Worm (Caenorhabditis elegans) whole organism, L4 larva: ENCODE measurements around the gene eak-3.

Experiments
- D1046.2 ChIP-seq: fragments of 200-800 bp; sonication (Bioruptor generic); IDR thresholded peaks from 2 replicates; pipeline ENCODE4 v1.3.6; 2022; ENCODE audit warnings: missing genetic modification characterization, missing compliant biosample characterization
- F10B5.3 ChIP-seq: sonication (generic microtip); optimal IDR thresholded peaks from 2 replicates; lab custom pipeline; 2016; ENCODE audit warnings: mild to moderate bottlenecking, missing genetic modification characterization, missing compliant biosample characterization
- F26F4.8 ChIP-seq: fragments of 200-800 bp; sonication (Bioruptor generic); conservative IDR thresholded peaks from 2 replicates; pipeline ENCODE4 v1.3.6; 2022; ENCODE audit warnings: missing genetic modification characterization, missing compliant biosample characterization
- F44E2.7 ChIP-seq: fragments of 200-800 bp; sonication (Bioruptor generic); IDR thresholded peaks from 2 replicates; pipeline ENCODE4 v2.1.2; 2022; ENCODE audit warnings: missing genetic modification characterization, missing compliant biosample characterization
- R02D3.7 ChIP-seq: fragments of 150-350 bp; sonication (generic microtip); optimal IDR thresholded peaks from 3 replicates; lab custom pipeline; 2014; ENCODE audit warnings: missing biosample characterization, missing genetic modification characterization
- T20F7.1 ChIP-seq: fragments of 200-800 bp; sonication (Bioruptor generic); optimal IDR thresholded peaks from 2 replicates; lab custom pipeline; 2018; ENCODE audit warnings: mild to moderate bottlenecking, missing genetic modification characterization, missing compliant biosample characterization
- T26A8.4 ChIP-seq: fragments of 200-800 bp; sonication (Bioruptor generic); IDR thresholded peaks from 2 replicates; pipeline ENCODE4 v1.3.6; 2022; ENCODE audit warnings: missing genetic modification characterization, missing compliant biosample characterization
- Y48G9A.11 ChIP-seq: fragments of 200-800 bp; sonication (Bioruptor generic); IDR thresholded peaks from 2 replicates; pipeline ENCODE4 v1.3.6; 2022; ENCODE audit warnings: missing genetic modification reagents, missing genetic modification characterization, missing compliant biosample characterization
- Y5F2A.4 ChIP-seq: fragments of 200-800 bp; sonication (Bioruptor generic); optimal IDR thresholded peaks from 2 replicates; lab custom pipeline; 2018; ENCODE audit warnings: mild to moderate bottlenecking, missing genetic modification characterization, missing compliant biosample characterization
- Y75B8A.6 ChIP-seq: fragments of 200-800 bp; sonication (Bioruptor generic); IDR thresholded peaks from 2 replicates; pipeline ENCODE4 v1.3.6; 2022; ENCODE audit warnings: missing genetic modification reagents, missing genetic modification characterization, missing compliant biosample characterization
- ZK337.2 ChIP-seq: fragments of 200-800 bp; sonication (Bioruptor generic); IDR thresholded peaks from 2 replicates; pipeline ENCODE4 v1.3.6; 2022; ENCODE audit warnings: missing genetic modification reagents, missing genetic modification characterization, missing compliant biosample characterization
- aha-1 ChIP-seq: fragments of 150-350 bp; peaks from one replicate; lab custom pipeline; 2014; ENCODE audit warnings: missing biosample characterization, missing genetic modification characterization
- arid-1 ChIP-seq: fragments of 200-800 bp; sonication (Bioruptor generic); conservative IDR thresholded peaks from 2 replicates; pipeline ENCODE4 v1.3.6; 2022; ENCODE audit warnings: missing genetic modification reagents, missing genetic modification characterization, missing compliant biosample characterization
- attf-4 ChIP-seq: sonication (generic microtip); optimal IDR thresholded peaks from 3 replicates; lab custom pipeline; 2017; ENCODE audit warnings: missing biosample characterization, missing genetic modification characterization
- ceh-28 ChIP-seq: fragments of 150-350 bp; optimal IDR thresholded peaks from 2 replicates; lab custom pipeline; 2014; ENCODE audit warnings: missing biosample characterization, missing genetic modification reagents, missing genetic modification characterization
- ceh-62 ChIP-seq: sonication (generic microtip); optimal IDR thresholded peaks from 2 replicates; lab custom pipeline; 2017; ENCODE audit warnings: missing biosample characterization, missing genetic modification characterization
- ceh-82 ChIP-seq: sonication (generic microtip); optimal IDR thresholded peaks from 2 replicates; lab custom pipeline; 2017; ENCODE audit warnings: missing biosample characterization, missing genetic modification characterization
- daf-12 ChIP-seq: fragments of 150-350 bp; optimal IDR thresholded peaks from 2 replicates; lab custom pipeline; 2014; ENCODE audit warnings: missing biosample characterization, missing genetic modification reagents, missing genetic modification characterization
- daf-8 ChIP-seq: fragments of 200-800 bp; sonication (Bioruptor generic); IDR thresholded peaks from 2 replicates; pipeline ENCODE4 v1.3.6; 2022; ENCODE audit warnings: missing genetic modification characterization, missing compliant biosample characterization
- dmd-6 ChIP-seq: fragments of 200-800 bp; sonication (Bioruptor generic); IDR thresholded peaks from 2 replicates; pipeline ENCODE4 v1.3.6; 2022; ENCODE audit warnings: missing genetic modification reagents, missing genetic modification characterization, missing compliant biosample characterization
- dpl-1 ChIP-seq: fragments of 150-350 bp; optimal IDR thresholded peaks from 2 replicates; lab custom pipeline; 2014; ENCODE audit warnings: missing biosample characterization, missing genetic modification reagents, missing genetic modification characterization
- dve-1 ChIP-seq: sonication (generic microtip); optimal IDR thresholded peaks from 2 replicates; lab custom pipeline; 2017; ENCODE audit warnings: antibody characterized with exemption, mild to moderate bottlenecking, missing genetic modification characterization, missing compliant biosample characterization; ENCODE audit not compliant: insufficient read depth
- egl-43 ChIP-seq: fragments of 200-800 bp; sonication (Bioruptor generic); IDR thresholded peaks from 2 replicates; pipeline ENCODE4 v1.3.6; 2022; ENCODE audit warnings: missing genetic modification reagents, missing genetic modification characterization, missing compliant biosample characterization
- hif-1 ChIP-seq, 2 experiments: sonication (generic microtip); optimal IDR thresholded peaks; 2 replicates each; lab custom pipeline; 2016 to 2017; ENCODE audit warnings: missing compliant biosample characterization in 2 of 2, missing genetic modification characterization in 2 of 2, missing genetic modification reagents in 2 of 2, missing genotype in 2 of 2, mild to moderate bottlenecking in 1 of 2
- hlh-11 ChIP-seq: fragments of 200-800 bp; sonication (Bioruptor generic); optimal IDR thresholded peaks from 2 replicates; lab custom pipeline; 2018; ENCODE audit warnings: mild to moderate bottlenecking, missing genetic modification characterization, missing compliant biosample characterization
- hlh-30 ChIP-seq: sonication (generic microtip); optimal IDR thresholded peaks from 2 replicates; lab custom pipeline; 2017; ENCODE audit warnings: antibody characterized with exemption, mild to moderate bottlenecking, missing genetic modification characterization, missing compliant biosample characterization; ENCODE audit not compliant: insufficient read depth
- hmg-1.1 ChIP-seq: fragments of 200-800 bp; sonication (Bioruptor generic); IDR thresholded peaks from 2 replicates; pipeline ENCODE4 v1.3.6; 2022; ENCODE audit warnings: missing genetic modification reagents, missing genetic modification characterization, missing compliant biosample characterization
- lin-15B ChIP-seq: fragments of 150-350 bp; sonication (generic microtip); optimal IDR thresholded peaks from 3 replicates; lab custom pipeline; 2014; ENCODE audit warnings: missing biosample characterization, missing genetic modification characterization
- lin-29 ChIP-seq: fragments of 200-800 bp; sonication (Bioruptor generic); IDR thresholded peaks from 2 replicates; pipeline ENCODE4 v1.3.6; 2022; ENCODE audit warnings: missing genetic modification reagents, missing genetic modification characterization, missing compliant biosample characterization
- lir-3 ChIP-seq: sonication (generic microtip); optimal IDR thresholded peaks from 2 replicates; lab custom pipeline; 2016; ENCODE audit warnings: mild to moderate bottlenecking, missing genetic modification characterization, missing compliant biosample characterization
- lsy-2 ChIP-seq, 2 experiments: fragments of 150-350 bp in 1 of 2; sonication (generic microtip) in 1 of 2; optimal IDR thresholded peaks; 2 replicates each; lab custom pipeline; 2014 to 2017; ENCODE audit warnings: missing biosample characterization in 2 of 2, missing genetic modification characterization in 2 of 2
- nhr-11 ChIP-seq: fragments of 150-350 bp; optimal IDR thresholded peaks from 2 replicates; lab custom pipeline; 2014; ENCODE audit warnings: missing biosample characterization, missing genetic modification characterization
- nhr-111 ChIP-seq: fragments of 200-800 bp; sonication (Bioruptor generic); optimal IDR thresholded peaks from 2 replicates; lab custom pipeline; 2018; ENCODE audit warnings: mild to moderate bottlenecking, missing genetic modification characterization, missing compliant biosample characterization
- nhr-237 ChIP-seq: sonication (generic microtip); optimal IDR thresholded peaks from 2 replicates; lab custom pipeline; 2017; ENCODE audit warnings: missing biosample characterization, missing genetic modification characterization
- nhr-28 ChIP-seq: fragments of 150-350 bp; optimal IDR thresholded peaks from 2 replicates; lab custom pipeline; 2014; ENCODE audit warnings: missing biosample characterization, missing genetic modification characterization
- nhr-48 ChIP-seq: sonication (generic microtip); optimal IDR thresholded peaks from 2 replicates; lab custom pipeline; 2016; ENCODE audit warnings: mild to moderate bottlenecking, missing genetic modification characterization, missing compliant biosample characterization
- nhr-6 ChIP-seq: fragments of 150-350 bp; optimal IDR thresholded peaks from 2 replicates; lab custom pipeline; 2014; ENCODE audit warnings: missing biosample characterization, missing genetic modification characterization
- pha-4 ChIP-seq, 2 experiments: fragments of 150-350 bp in 1 of 2; fragments of 200-800 bp in 1 of 2; sonication (Bioruptor generic) in 1 of 2; IDR thresholded peaks in 1 of 2; optimal IDR thresholded peaks in 1 of 2; 2 replicates each; pipeline versions ENCODE4 v1.3.6 to Lab custom; 2014 to 2022; ENCODE audit warnings: missing genetic modification characterization in 2 of 2, missing genetic modification reagents in 2 of 2, missing biosample characterization in 1 of 2, missing compliant biosample characterization in 1 of 2
- pqm-1 ChIP-seq: sonication (generic microtip); optimal IDR thresholded peaks from 2 replicates; lab custom pipeline; 2017; ENCODE audit warnings: missing biosample characterization, missing genetic modification characterization
- saeg-2 ChIP-seq: fragments of 200-800 bp; sonication (Bioruptor generic); IDR thresholded peaks from 2 replicates; pipeline ENCODE4 v1.3.6; 2022; ENCODE audit warnings: missing genetic modification reagents, missing genetic modification characterization, missing compliant biosample characterization
- sdz-12 ChIP-seq: fragments of 200-800 bp; sonication (Bioruptor generic); optimal IDR thresholded peaks from 2 replicates; lab custom pipeline; 2018; ENCODE audit warnings: mild to moderate bottlenecking, missing genetic modification characterization, missing compliant biosample characterization
- set-16 ChIP-seq: fragments of 200-800 bp; sonication (Bioruptor generic); IDR thresholded peaks from 2 replicates; pipeline ENCODE4 v1.3.6; 2022; ENCODE audit warnings: missing genetic modification reagents, missing genetic modification characterization, missing compliant biosample characterization
- skn-1 ChIP-seq: fragments of 150-350 bp; optimal IDR thresholded peaks from 2 replicates; lab custom pipeline; 2014; ENCODE audit warnings: missing biosample characterization, missing genetic modification characterization
- snpc-1.2 ChIP-seq: fragments of 200-800 bp; sonication (Bioruptor generic); IDR thresholded peaks from 2 replicates; pipeline ENCODE4 v1.3.6; 2022; ENCODE audit warnings: missing genetic modification reagents, missing genetic modification characterization, missing compliant biosample characterization
- snpc-4 ChIP-seq: fragments of 150-350 bp; optimal IDR thresholded peaks from 2 replicates; lab custom pipeline; 2014; ENCODE audit warnings: missing biosample characterization, missing genetic modification characterization
- unc-62 ChIP-seq, 3 experiments: fragments of 150-350 bp in 1 of 3; sonication (generic microtip); optimal IDR thresholded peaks in 2 of 3; peaks in 1 of 3; 1 replicate in 1 of 3; 2 replicates in 2 of 3; lab custom pipeline; 2014 to 2017; ENCODE audit warnings: missing biosample characterization in 3 of 3, missing genetic modification characterization in 3 of 3, missing genetic modification reagents in 3 of 3, missing genotype in 1 of 3
- zag-1 ChIP-seq: fragments of 150-350 bp; optimal IDR thresholded peaks from 2 replicates; lab custom pipeline; 2014; ENCODE audit warnings: missing biosample characterization, missing genetic modification characterization
- zip-2 ChIP-seq: fragments of 150-350 bp; optimal IDR thresholded peaks from 2 replicates; lab custom pipeline; 2014; ENCODE audit warnings: missing biosample characterization, missing genetic modification characterization
- ztf-11 ChIP-seq: fragments of 150-350 bp; optimal IDR thresholded peaks from 2 replicates; lab custom pipeline; 2014; ENCODE audit warnings: missing biosample characterization, missing genetic modification characterization

eak-3 gene

DNA sequence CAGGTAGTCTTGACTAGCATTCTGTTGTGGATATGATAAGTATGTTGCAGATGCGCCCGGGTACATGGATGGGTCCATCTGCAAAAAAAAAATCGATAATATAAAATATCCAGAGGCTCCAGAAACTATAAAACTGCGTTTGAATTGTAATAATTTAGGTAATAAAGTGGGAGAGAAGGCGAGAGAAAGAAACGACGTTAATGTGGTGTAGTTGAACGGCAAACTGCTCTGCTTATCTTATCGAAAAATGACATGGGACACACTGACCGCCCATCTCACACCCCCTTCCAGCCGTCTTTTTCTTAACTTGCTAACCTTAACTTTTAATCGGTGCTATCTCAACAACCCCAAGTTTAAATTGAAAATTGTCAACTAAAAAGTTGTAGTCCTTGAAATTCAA lies 45.6 kb upstream of the eak-3 start (continued):
- no peak for TF ChIP-seq saeg-2 (GFP tag; lab: Robert Waterston, UW)
- TF ChIP-seq egl-43: no peak
- no peak for TF ChIP-seq set-16 (GFP tag; lab: Robert Waterston, UW)
- peak; percentile 8 for TF ChIP-seq dve-1 (tag; lab: Kevin White, UChicago)
- peak; percentile 83 for TF ChIP-seq pqm-1 (tag; lab: Kevin White, UChicago)
- TF ChIP-seq nhr-237 (tag; lab: Kevin White, UChicago): no peak
- TF ChIP-seq hif-1 (tag; optimal IDR thresholded peaks at IDR 0.05; lab: Kevin White, UChicago): no peak
- no peak for TF ChIP-seq attf-4 (tag; lab: Kevin White, UChicago)

DNA sequence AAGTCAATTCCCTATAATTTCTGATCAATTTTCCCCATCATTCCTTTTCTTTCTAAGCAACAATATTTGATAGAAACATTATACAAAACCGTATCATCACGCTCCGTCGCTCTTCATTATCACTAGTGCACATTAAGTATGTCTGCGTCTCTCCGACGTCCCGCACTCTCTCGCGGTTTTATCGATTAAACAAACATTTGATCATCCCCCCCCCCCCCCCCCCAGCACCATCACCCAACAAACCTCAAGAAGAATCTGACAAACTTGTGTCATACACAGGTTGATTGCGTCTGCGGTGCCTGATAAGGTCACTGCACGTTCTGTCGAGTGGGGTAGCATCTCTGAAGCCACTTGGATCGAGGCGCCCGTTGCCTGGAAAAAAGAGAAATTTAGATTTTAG lies 43.7 kb upstream of the eak-3 start:
- no peak for TF ChIP-seq ZK337.2 (GFP tag; lab: Robert Waterston, UW)
- TF ChIP-seq dmd-6: peak; percentile 66
- TF ChIP-seq unc-62 (GFP tag; optimal IDR thresholded peaks at IDR 0.05 in 1 of 2; lab: Kevin White, UChicago): no peak
- TF ChIP-seq unc-62 (tag; optimal IDR thresholded peaks at IDR 0.05; lab: Kevin White, UChicago): no peak
- no peak for TF ChIP-seq egl-43
- TF ChIP-seq arid-1 (GFP tag; lab: Robert Waterston, UW): no peak
- no peak for TF ChIP-seq snpc-1.2 (GFP tag; lab: Robert Waterston, UW)
- TF ChIP-seq ceh-28 (tag; lab: Kevin White, UChicago): no peak
- TF ChIP-seq zag-1: no peak
- TF ChIP-seq daf-12: no peak
- peak; percentile 28 for TF ChIP-seq hlh-30
- no peak for TF ChIP-seq lin-15B (tag; lab: Kevin White, UChicago)
- TF ChIP-seq ceh-82 (tag; lab: Kevin White, UChicago): no peak
- TF ChIP-seq F10B5.3: no peak
- TF ChIP-seq ceh-62 (tag; lab: Kevin White, UChicago): no peak
- no peak for TF ChIP-seq hif-1 (tag; optimal IDR thresholded peaks at IDR 0.05; lab: Kevin White, UChicago)
- no peak for TF ChIP-seq T20F7.1 (GFP tag; lab: Kevin White, UChicago)
- no peak for TF ChIP-seq zip-2 (tag; lab: Kevin White, UChicago)
- TF ChIP-seq F26F4.8 (GFP tag; lab: Robert Waterston, UW): no peak
- no peak for TF ChIP-seq Y5F2A.4 (GFP tag; lab: Kevin White, UChicago)
- no peak for TF ChIP-seq nhr-6
- no peak for TF ChIP-seq nhr-11
- no peak for TF ChIP-seq lir-3 (tag; lab: Kevin White, UChicago)
- no peak for TF ChIP-seq sdz-12 (GFP tag; lab: Kevin White, UChicago)
- no peak for TF ChIP-seq hmg-1.1 (GFP tag; lab: Robert Waterston, UW)
- TF ChIP-seq R02D3.7 (tag; lab: Kevin White, UChicago): no peak
- no peak for TF ChIP-seq lsy-2 (tag; optimal IDR thresholded peaks at IDR 0.05; lab: Kevin White, UChicago)
- no peak for TF ChIP-seq saeg-2 (GFP tag; lab: Robert Waterston, UW)
- TF ChIP-seq hlh-11: peak; percentile 81
- no peak for TF ChIP-seq daf-8 (GFP tag; lab: Robert Waterston, UW)
- no peak for TF ChIP-seq ztf-11
- TF ChIP-seq skn-1 (tag; lab: Kevin White, UChicago): no peak
- no peak for TF ChIP-seq D1046.2 (GFP tag; lab: Robert Waterston, UW)
- no peak for TF ChIP-seq nhr-111 (GFP tag; lab: Kevin White, UChicago)
- no peak for TF ChIP-seq dpl-1
- no peak for TF ChIP-seq Y48G9A.11 (GFP tag; lab: Robert Waterston, UW)
- TF ChIP-seq set-16 (GFP tag; lab: Robert Waterston, UW): no peak
- TF ChIP-seq F44E2.7 (GFP tag; lab: Robert Waterston, UW): no peak
- TF ChIP-seq dve-1 (tag; lab: Kevin White, UChicago): peak; percentile 6
- no peak for TF ChIP-seq snpc-4 (tag; lab: Kevin White, UChicago)
- TF ChIP-seq lin-29 (GFP tag; lab: Robert Waterston, UW): no peak
- TF ChIP-seq Y75B8A.6 (GFP tag; lab: Robert Waterston, UW): no peak
- peak; percentile 27; the same call in 1 of the 2 replicates for TF ChIP-seq pha-4 (GFP tag; IDR thresholded peaks at IDR 0.05; lab: Robert Waterston, UW)
- TF ChIP-seq pha-4 (tag; optimal IDR thresholded peaks at IDR 0.05; lab: Kevin White, UChicago): no peak
- no peak for TF ChIP-seq T26A8.4 (GFP tag; lab: Robert Waterston, UW)
- TF ChIP-seq nhr-48 (tag; lab: Kevin White, UChicago): no peak
- TF ChIP-seq nhr-28 (tag; lab: Kevin White, UChicago): peak; percentile 13
- TF ChIP-seq aha-1: no peak
